Fruit fly (Drosophila melanogaster) whole organism, wandering third instar larva: Measurements from ENCODE around the gene RpS14a.

Experiments
- Jra ChIP-seq: sonication (Bioruptor generic); optimal IDR thresholded peaks from 2 replicates; lab custom pipeline; 2016; ENCODE audit warnings: missing biosample characterization, missing genetic modification characterization
- Mio ChIP-seq: sonication (Bioruptor generic); optimal IDR thresholded peaks from 2 replicates; lab custom pipeline; 2016; ENCODE audit warnings: missing biosample characterization, missing genetic modification characterization
- dmrt93B ChIP-seq: fragments of 200-800 bp; sonication (Bioruptor generic); optimal IDR thresholded peaks from 2 replicates; lab custom pipeline; 2018; ENCODE audit warnings: missing biosample characterization, mild to moderate bottlenecking, missing genetic modification characterization
- sage ChIP-seq: fragments of 200-800 bp; sonication (Bioruptor generic); optimal IDR thresholded peaks from 2 replicates; lab custom pipeline; 2016; ENCODE audit warnings: missing biosample characterization, mild to moderate bottlenecking, missing genetic modification characterization

- TF ChIP-seq dmrt93B (GFP tag; lab: Kevin White, UChicago) (no peak), sage (no peak), Mio (GFP tag; lab: Kevin White, UChicago) (no peak), Jra (GFP tag; lab: Kevin White, UChicago) (no peak)
These were observed 35.8 kb downstream of the RpS14a start for dm6 chrX:7969188-7969829.
